Fruit fly (Drosophila melanogaster) whole organism, embryonic: ENCODE measurements around the gene Gorab.
A peak's percentile ranks its signal among the peaks of the same experiment; 100 is the strongest.

Source experiments
- CG12104 ChIP-seq: fragments of 200-800 bp; sonication (Bioruptor generic); optimal IDR thresholded peaks from 3 replicates; lab custom pipeline; 2016; ENCODE audit warnings: missing biosample characterization, missing genetic modification characterization
- CG14441 ChIP-seq: fragments of 200-800 bp; sonication (Bioruptor generic); IDR thresholded peaks from 2 replicates; pipeline ENCODE4 v1.3.6; 2022; ENCODE audit warnings: missing biosample characterization, missing genetic modification characterization
- CG17328 ChIP-seq: fragments of 200-800 bp; sonication (Bioruptor generic); IDR thresholded peaks from 2 replicates; pipeline ENCODE4 v1.3.6; 2022; ENCODE audit warnings: missing biosample characterization, missing genetic modification characterization
- CG17612 ChIP-seq: fragments of 200-800 bp; sonication (Bioruptor generic); IDR thresholded peaks from 2 replicates; pipeline ENCODE4 v1.3.6; 2022; ENCODE audit warnings: missing biosample characterization, missing genetic modification characterization
- CG3281 ChIP-seq: fragments of 200-800 bp; sonication (Bioruptor generic); optimal IDR thresholded peaks from 3 replicates; lab custom pipeline; 2017; ENCODE audit warnings: missing biosample characterization, mild to moderate bottlenecking, missing genetic modification characterization
- CG4617 ChIP-seq: fragments of 200-800 bp; sonication (Bioruptor generic); optimal IDR thresholded peaks from 3 replicates; lab custom pipeline; 2016; ENCODE audit warnings: missing biosample characterization, missing genetic modification characterization, borderline replicate concordance
- CG6765 ChIP-seq: fragments of 200-800 bp; sonication (Bioruptor generic); optimal IDR thresholded peaks from 3 replicates; lab custom pipeline; 2017; ENCODE audit warnings: missing biosample characterization, mild to moderate bottlenecking, missing genetic modification characterization
- CG7745 ChIP-seq: fragments of 200-800 bp; sonication (Bioruptor generic); optimal IDR thresholded peaks from 2 replicates; lab custom pipeline; 2018; ENCODE audit warnings: missing biosample characterization, mild to moderate bottlenecking, missing genetic modification characterization, moderate library complexity
- CG7963 ChIP-seq: fragments of 200-800 bp; sonication (Bioruptor generic); IDR thresholded peaks from 3 replicates; pipeline ENCODE4 v1.3.6; 2022; ENCODE audit warnings: missing biosample characterization, missing genetic modification characterization; ENCODE audit not compliant: partially characterized antibody
- CG8944 ChIP-seq: fragments of 200-800 bp; sonication (Bioruptor generic); optimal IDR thresholded peaks from 3 replicates; lab custom pipeline; 2016; ENCODE audit warnings: missing biosample characterization, missing genetic modification characterization
- CG9215 ChIP-seq: fragments of 200-800 bp; sonication (Bioruptor generic); IDR thresholded peaks from 2 replicates; pipeline ENCODE4 v1.3.6; 2022; ENCODE audit warnings: missing biosample characterization, missing genetic modification characterization
- CG9876 ChIP-seq: fragments of 200-800 bp; sonication (Bioruptor generic); optimal IDR thresholded peaks from 2 replicates; lab custom pipeline; 2016; ENCODE audit warnings: missing biosample characterization, missing genetic modification characterization
- CkIIα-i1 ChIP-seq: fragments of 200-800 bp; sonication (Bioruptor generic); IDR thresholded peaks from 2 replicates; pipeline ENCODE4 v1.3.6; 2022; ENCODE audit warnings: missing biosample characterization, missing genetic modification characterization
- CoRest ChIP-seq: fragments of 200-800 bp; sonication (Bioruptor generic); optimal IDR thresholded peaks from 3 replicates; lab custom pipeline; 2018; ENCODE audit warnings: missing biosample characterization, mild to moderate bottlenecking, missing genetic modification characterization, moderate library complexity
- D19B ChIP-seq: fragments of 200-800 bp; sonication (Bioruptor generic); optimal IDR thresholded peaks from 2 replicates; lab custom pipeline; 2017; ENCODE audit warnings: missing biosample characterization, mild to moderate bottlenecking, missing genetic modification characterization
- Dip2 ChIP-seq: fragments of 200-800 bp; sonication (Bioruptor generic); IDR thresholded peaks from 2 replicates; pipeline ENCODE4 v1.3.6; 2022; ENCODE audit warnings: missing biosample characterization, missing genetic modification characterization
- Doc2 ChIP-seq: fragments of 200-800 bp; sonication (Bioruptor generic); IDR thresholded peaks from 2 replicates; pipeline ENCODE4 v1.3.6; 2022; ENCODE audit warnings: missing biosample characterization, missing genetic modification characterization
- E2f1 ChIP-seq: fragments of 200-800 bp; sonication (Bioruptor generic); IDR thresholded peaks from 2 replicates; pipeline ENCODE4 v1.3.6; 2022; ENCODE audit warnings: missing biosample characterization, missing genetic modification characterization
- Fer1 ChIP-seq: fragments of 200-800 bp; sonication (Bioruptor generic); optimal IDR thresholded peaks from 2 replicates; lab custom pipeline; 2017; ENCODE audit warnings: missing biosample characterization, mild to moderate bottlenecking, missing genetic modification characterization
- Stat92E ChIP-seq, 3 experiments: fragments of >200 bp in 2 of 3; fragments of 200-800 bp in 1 of 3; sonication (Bioruptor generic) in 1 of 3; optimal IDR thresholded peaks; 2 replicates each; lab custom pipeline; 2017 to 2019; ENCODE audit warnings: missing biosample characterization in 3 of 3, missing genetic modification characterization in 3 of 3, mild to moderate bottlenecking in 1 of 3, moderate library complexity in 1 of 3
- ab ChIP-seq: fragments of 200-800 bp; sonication (Bioruptor generic); optimal IDR thresholded peaks from 2 replicates; lab custom pipeline; 2016; ENCODE audit warnings: missing biosample characterization, missing genetic modification characterization
- ac ChIP-seq: fragments of 200-800 bp; sonication (Bioruptor generic); optimal IDR thresholded peaks from 3 replicates; lab custom pipeline; 2017; ENCODE audit warnings: missing biosample characterization, mild to moderate bottlenecking, missing genetic modification characterization
- bcd ChIP-seq: fragments of 200-800 bp; sonication (Bioruptor generic); optimal IDR thresholded peaks from 2 replicates; lab custom pipeline; 2017; ENCODE audit warnings: missing biosample characterization, mild to moderate bottlenecking, missing genetic modification characterization
- chm ChIP-seq: fragments of 200-800 bp; sonication (Bioruptor generic); IDR thresholded peaks from 2 replicates; pipeline ENCODE4 v1.3.6; 2022; ENCODE audit warnings: missing biosample characterization, missing genetic modification characterization
- crp ChIP-seq, 2 experiments: fragments of 200-800 bp; sonication (Bioruptor generic); optimal IDR thresholded peaks; 2 replicates in 1 of 2; 3 replicates in 1 of 2; lab custom pipeline; 2017; ENCODE audit warnings: missing biosample characterization in 2 of 2, missing genetic modification characterization in 2 of 2, mild to moderate bottlenecking in 1 of 2, moderate library complexity in 1 of 2
- dmrt99B ChIP-seq: fragments of 200-800 bp; sonication (Bioruptor generic); optimal IDR thresholded peaks from 2 replicates; lab custom pipeline; 2018; ENCODE audit warnings: missing biosample characterization, mild to moderate bottlenecking, missing genetic modification characterization, moderate library complexity
- exex ChIP-seq: fragments of 200-800 bp; sonication (Bioruptor generic); optimal IDR thresholded peaks from 4 replicates; lab custom pipeline; 2018; ENCODE audit warnings: missing biosample characterization, mild to moderate bottlenecking, missing genetic modification characterization, moderate library complexity
- fd102C ChIP-seq: fragments of 200-800 bp; sonication (Bioruptor generic); optimal IDR thresholded peaks from 2 replicates; lab custom pipeline; 2018; ENCODE audit warnings: missing biosample characterization, mild to moderate bottlenecking, missing genetic modification characterization, moderate library complexity
- gcm2 ChIP-seq: fragments of 200-800 bp; sonication (Bioruptor generic); optimal IDR thresholded peaks from 2 replicates; lab custom pipeline; 2016; ENCODE audit warnings: missing biosample characterization, missing genetic modification characterization
- gem ChIP-seq: fragments of 200-800 bp; sonication (Bioruptor generic); optimal IDR thresholded peaks from 2 replicates; lab custom pipeline; 2019; ENCODE audit warnings: missing biosample characterization, mild to moderate bottlenecking, missing genetic modification characterization, moderate library complexity
- hkb ChIP-seq, 2 experiments: fragments of 200-800 bp in 1 of 2; fragments of >200 bp in 1 of 2; sonication (Bioruptor generic) in 1 of 2; IDR thresholded peaks in 1 of 2; optimal IDR thresholded peaks in 1 of 2; 2 replicates each; pipeline versions ENCODE4 v1.3.6 to Lab custom; 2017 to 2022; ENCODE audit warnings: missing biosample characterization in 1 of 2, missing genetic modification characterization in 1 of 2
- knrl ChIP-seq: fragments of 200-800 bp; sonication (Bioruptor generic); IDR thresholded peaks from 3 replicates; pipeline ENCODE4 v1.3.6; 2022; ENCODE audit warnings: missing biosample characterization, missing genetic modification characterization; ENCODE audit not compliant: partially characterized antibody
- lola ChIP-seq, 3 experiments: fragments of >200 bp in 2 of 3; fragments of 200-800 bp in 1 of 3; sonication (Bioruptor generic) in 1 of 3; optimal IDR thresholded peaks; 2 replicates each; lab custom pipeline; 2017 to 2019; ENCODE audit warnings: missing biosample characterization in 3 of 3, missing genetic modification characterization in 3 of 3, mild to moderate bottlenecking in 1 of 3, moderate library complexity in 1 of 3
- nom ChIP-seq: fragments of 200-800 bp; sonication (Bioruptor generic); optimal IDR thresholded peaks from 2 replicates; lab custom pipeline; 2017; ENCODE audit warnings: missing biosample characterization, missing genetic modification characterization, mild to moderate bottlenecking, moderate library complexity, missing genetic modification reagents
- pb ChIP-seq: fragments of 200-800 bp; sonication (Bioruptor generic); optimal IDR thresholded peaks from 3 replicates; lab custom pipeline; 2016; ENCODE audit warnings: missing biosample characterization, missing genetic modification characterization
- prd ChIP-seq, 3 experiments: fragments of >200 bp in 2 of 3; fragments of 200-800 bp in 1 of 3; sonication (Bioruptor generic) in 1 of 3; optimal IDR thresholded peaks in 2 of 3; IDR thresholded peaks in 1 of 3; 2 replicates in 2 of 3; 3 replicates in 1 of 3; pipeline versions ENCODE4 v1.3.6 to Lab custom; 2017 to 2022; ENCODE audit warnings: missing biosample characterization in 1 of 3, missing genetic modification characterization in 1 of 3
- pros ChIP-seq: fragments of 200-800 bp; sonication (Bioruptor generic); optimal IDR thresholded peaks from 3 replicates; lab custom pipeline; 2019; ENCODE audit warnings: missing biosample characterization, mild to moderate bottlenecking, missing genetic modification characterization, moderate library complexity
- repo ChIP-seq: fragments of 200-800 bp; sonication (Bioruptor generic); optimal IDR thresholded peaks from 2 replicates; lab custom pipeline; 2016; ENCODE audit warnings: missing biosample characterization, missing genetic modification characterization
- sc ChIP-seq, 3 experiments: fragments of >200 bp in 2 of 3; fragments of 200-800 bp in 1 of 3; sonication (Bioruptor generic) in 1 of 3; optimal IDR thresholded peaks; 2 replicates in 2 of 3; 3 replicates in 1 of 3; lab custom pipeline; 2017; ENCODE audit warnings: mild to moderate bottlenecking in 1 of 3, missing biosample characterization in 1 of 3, missing genetic modification characterization in 1 of 3, missing genetic modification reagents in 1 of 3
- slp2 ChIP-seq: fragments of 200-800 bp; sonication (Bioruptor generic); optimal IDR thresholded peaks from 2 replicates; lab custom pipeline; 2016; ENCODE audit warnings: missing biosample characterization, missing genetic modification characterization
- so ChIP-seq: fragments of 200-800 bp; sonication (Bioruptor generic); IDR thresholded peaks from 3 replicates; pipeline ENCODE4 v1.3.6; 2022; ENCODE audit warnings: missing biosample characterization, missing genetic modification characterization
- stc ChIP-seq: fragments of 200-800 bp; sonication (Bioruptor generic); IDR thresholded peaks from 2 replicates; pipeline ENCODE4 v1.3.6; 2022; ENCODE audit warnings: missing biosample characterization, missing genetic modification characterization
- tap ChIP-seq: fragments of 200-800 bp; optimal IDR thresholded peaks from 3 replicates; lab custom pipeline; 2019; ENCODE audit warnings: missing biosample characterization, mild to moderate bottlenecking, missing genetic modification characterization, moderate library complexity
- tgo ChIP-seq: fragments of 200-800 bp; sonication (Bioruptor generic); IDR thresholded peaks from 3 replicates; pipeline ENCODE4 v1.3.6; 2022; ENCODE audit warnings: missing biosample characterization, missing genetic modification characterization
- twi ChIP-seq: fragments of 200-800 bp; optimal IDR thresholded peaks from 2 replicates; lab custom pipeline; 2019; ENCODE audit warnings: missing biosample characterization, mild to moderate bottlenecking, missing genetic modification characterization, moderate library complexity
- vvl ChIP-seq: fragments of 200-800 bp; sonication (Bioruptor generic); IDR thresholded peaks from 2 replicates; pipeline ENCODE4 v1.3.6; 2022; ENCODE audit warnings: missing biosample characterization, missing genetic modification characterization
- z ChIP-seq: fragments of 200-800 bp; sonication (Bioruptor generic); IDR thresholded peaks from 3 replicates; pipeline ENCODE4 v1.3.6; 2022; ENCODE audit warnings: missing biosample characterization, missing genetic modification characterization

The Gorab gene

dm6 chr3L:17458856-17459518 lies 30.4 kb upstream of the Gorab start (continued):
- no peak for TF ChIP-seq z
- TF ChIP-seq CG4617 (GFP tag; lab: Kevin White, UChicago) = no peak
- TF ChIP-seq ab (GFP tag; lab: Kevin White, UChicago) = no peak
- TF ChIP-seq CG12104 (GFP tag; lab: Kevin White, UChicago) = no peak
- TF ChIP-seq sc (optimal IDR thresholded peaks at IDR 0.05; lab: Kevin White, UChicago) = no peak
- TF ChIP-seq sc (GFP tag; optimal IDR thresholded peaks at IDR 0.05; lab: Kevin White, UChicago) = no peak
- no peak for TF ChIP-seq CG6765 (GFP tag; lab: Kevin White, UChicago)
- TF ChIP-seq lola (GFP tag; optimal IDR thresholded peaks at IDR 0.05; lab: Kevin White, UChicago) = peak in 1 of 3 experiments; percentile 40
- TF ChIP-seq repo = no peak
- TF ChIP-seq Stat92E (GFP tag; optimal IDR thresholded peaks at IDR 0.05; lab: Kevin White, UChicago) = no peak
- no peak for TF ChIP-seq knrl (GFP tag; lab: Robert Waterston, UW)
- peak; percentile 42; the same call in 1 of the 2 replicates for TF ChIP-seq E2f1 (GFP tag; lab: Robert Waterston, UW)
- no peak for TF ChIP-seq stc (GFP tag; lab: Robert Waterston, UW)
- TF ChIP-seq twi = no peak
- no peak for TF ChIP-seq CkIIα-i1 (GFP tag; lab: Robert Waterston, UW)
- no peak for TF ChIP-seq Dip2 (GFP tag; lab: Robert Waterston, UW)
- no peak for TF ChIP-seq gcm2 (GFP tag; lab: Kevin White, UChicago)
- no peak for TF ChIP-seq exex (tag; lab: Kevin White, UChicago)
- no peak for TF ChIP-seq CG8944
- TF ChIP-seq slp2 = no peak
- TF ChIP-seq tap = peak; percentile 10
- peak; percentile 37 for TF ChIP-seq Fer1 (GFP tag; lab: Kevin White, UChicago)
- no peak for TF ChIP-seq chm (GFP tag; lab: Robert Waterston, UW)
- TF ChIP-seq Doc2 (GFP tag; lab: Robert Waterston, UW) = no peak
- TF ChIP-seq pros (GFP tag; lab: Kevin White, UChicago) = peak; percentile 78
- TF ChIP-seq hkb (optimal IDR thresholded peaks at IDR 0.05; lab: Kevin White, UChicago) = no peak
- peak; percentile 59; the same call in 1 of the 2 replicates for TF ChIP-seq hkb (GFP tag; IDR thresholded peaks at IDR 0.05; lab: Robert Waterston, UW)
- no peak for TF ChIP-seq CG9215 (GFP tag; lab: Robert Waterston, UW)
- no peak for TF ChIP-seq so (GFP tag; lab: Robert Waterston, UW)
- no peak for TF ChIP-seq CG7745 (tag; lab: Kevin White, UChicago)
- TF ChIP-seq CG17328 (GFP tag; lab: Robert Waterston, UW) = no peak; the same call in 1 of the 2 replicates
- TF ChIP-seq vvl (GFP tag; lab: Robert Waterston, UW) = peak; percentile 58
- TF ChIP-seq CG17612 = no peak
- TF ChIP-seq gem = peak; percentile 63
- peak; percentile 59 for TF ChIP-seq D19B (GFP tag; lab: Kevin White, UChicago)
- TF ChIP-seq tgo (GFP tag; lab: Robert Waterston, UW) = peak; percentile 19; the same call in 1 of the 3 replicates
- TF ChIP-seq dmrt99B (tag; lab: Kevin White, UChicago) = peak; percentile 48
- TF ChIP-seq CG9876 (GFP tag; lab: Kevin White, UChicago) = no peak
- no peak for TF ChIP-seq fd102C
- no peak for TF ChIP-seq CG7963 (GFP tag; lab: Robert Waterston, UW)
- TF ChIP-seq prd (optimal IDR thresholded peaks at IDR 0.05; lab: Kevin White, UChicago) = no peak
- peak; percentile 57; the same call in 2 of the 3 replicates for TF ChIP-seq prd (GFP tag; IDR thresholded peaks at IDR 0.05; lab: Robert Waterston, UW)
- TF ChIP-seq ac = no peak
- TF ChIP-seq crp (GFP tag; optimal IDR thresholded peaks at IDR 0.05; lab: Kevin White, UChicago) = no peak
- no peak for TF ChIP-seq pb (GFP tag; lab: Kevin White, UChicago)
- no peak for TF ChIP-seq bcd
- TF ChIP-seq nom = no peak
- peak; percentile 13 for TF ChIP-seq CoRest (tag; lab: Kevin White, UChicago)
- peak; percentile 45; the same call in 1 of the 2 replicates for TF ChIP-seq CG14441 (GFP tag; lab: Robert Waterston, UW)
- no peak for TF ChIP-seq CG3281 (GFP tag; lab: Kevin White, UChicago)
